Fruit fly (Drosophila melanogaster): ENCODE measurements around the gene CG10343.

CG10343 gene

DNA sequence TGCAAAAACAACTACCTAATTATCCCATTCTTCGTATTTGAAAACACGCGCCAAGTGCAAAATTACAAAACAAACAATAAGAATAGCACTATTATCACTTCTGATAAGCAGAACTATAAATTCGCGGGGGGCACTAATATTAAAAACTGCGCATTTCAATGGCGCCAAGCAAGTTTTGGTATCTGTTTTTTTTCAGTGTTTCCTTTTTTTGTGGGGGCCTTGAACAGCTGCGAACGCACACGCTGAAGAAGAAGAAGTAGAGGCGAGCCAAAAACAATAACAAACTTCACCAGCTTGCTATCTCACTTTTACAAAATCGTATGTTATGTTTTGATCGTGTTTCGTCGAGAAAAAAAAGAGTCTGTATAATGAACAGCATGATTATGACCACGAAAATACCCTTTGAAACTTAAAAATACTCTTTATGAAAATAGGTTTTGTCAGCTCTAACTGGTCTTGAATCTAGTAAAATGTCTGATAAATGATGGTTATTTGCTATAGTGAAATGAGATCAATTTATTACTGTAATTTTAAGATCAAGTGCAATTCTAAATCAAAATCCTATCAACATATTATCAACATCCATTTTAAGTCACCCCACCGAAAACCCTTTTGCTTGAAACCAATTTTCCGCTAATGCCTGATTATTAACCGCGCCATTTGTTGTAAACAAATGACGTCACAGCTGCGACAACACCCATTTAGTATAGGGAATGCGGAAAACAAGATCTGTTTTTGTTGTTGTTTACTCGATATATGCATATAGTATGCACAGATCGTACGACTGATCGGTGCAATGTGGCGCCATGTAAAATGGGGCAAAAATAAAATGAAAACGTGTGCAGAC is 9.2 kb upstream of the CG10343 start (continued):
- TF ChIP-seq Ets21C (GFP tag; optimal IDR thresholded peaks at IDR 0.05) (peak; percentile 19), CG9139 (GFP tag; optimal IDR thresholded peaks at IDR 0.05) (no peak), Gug (GFP tag; IDR thresholded peaks at IDR 0.05) (no peak), salr (GFP tag; optimal IDR thresholded peaks at IDR 0.05) (no peak), CG11762 (GFP tag; optimal IDR thresholded peaks at IDR 0.05; ENCODE audit: insufficient read depth) (peak; percentile 27), CG1621 (tag; optimal IDR thresholded peaks at IDR 0.05) (no peak)

DNA sequence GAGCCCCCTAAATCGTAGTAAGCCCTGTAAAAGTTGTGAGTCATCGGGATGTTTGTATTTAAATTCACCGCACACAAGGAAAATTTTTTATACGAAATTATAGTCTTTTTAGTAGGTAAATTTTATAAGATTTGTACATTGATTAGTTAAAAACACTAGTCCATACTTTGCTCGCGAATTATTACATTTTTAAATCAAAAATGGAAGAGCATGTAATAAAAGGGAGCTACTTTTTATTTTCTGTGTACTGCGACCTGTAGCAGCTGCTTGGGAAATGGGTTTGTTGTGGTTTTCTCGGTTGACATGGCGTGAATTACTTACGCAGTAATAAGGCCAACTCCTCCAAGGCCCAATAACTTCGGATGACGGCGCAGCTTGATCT is 8.6 kb upstream of the CG10343 start:
- peak; percentile 39 for TF ChIP-seq CG31627 (GFP tag; optimal IDR thresholded peaks at IDR 0.05)
- no peak for TF ChIP-seq Hr38 (GFP tag; optimal IDR thresholded peaks at IDR 0.05)
- TF ChIP-seq CG6163 (GFP tag; IDR thresholded peaks at IDR 0.05) = peak; percentile 84
- TF ChIP-seq Met (GFP tag; optimal IDR thresholded peaks at IDR 0.05) = no peak
- TF ChIP-seq CG9139 (GFP tag; optimal IDR thresholded peaks at IDR 0.05) = no peak
- TF ChIP-seq CG11762 (GFP tag; optimal IDR thresholded peaks at IDR 0.05; ENCODE audit: insufficient read depth) = peak; percentile 9
- TF ChIP-seq CG32006 (GFP tag; optimal IDR thresholded peaks at IDR 0.05) = peak; percentile 66
- no peak for TF ChIP-seq spab (GFP tag; optimal IDR thresholded peaks at IDR 0.05)
- TF ChIP-seq Sox15 (GFP tag; optimal IDR thresholded peaks at IDR 0.05) = no peak
- TF ChIP-seq Hr4 (GFP tag; optimal IDR thresholded peaks at IDR 0.05) = peak; percentile 65
- peak; percentile 43 for TF ChIP-seq net (GFP tag; optimal IDR thresholded peaks at IDR 0.05)
- TF ChIP-seq salr (GFP tag; optimal IDR thresholded peaks at IDR 0.05) = peak in 1 of 2 experiments; percentile 28
- peak; percentile 46 for TF ChIP-seq lz (GFP tag; optimal IDR thresholded peaks at IDR 0.05)
- TF ChIP-seq eg (GFP tag; IDR thresholded peaks at IDR 0.05) = peak; percentile 64; the same call in 2 of the 3 replicates
- no peak for TF ChIP-seq fkh (GFP tag; optimal IDR thresholded peaks at IDR 0.05)
- peak; percentile 39 for TF ChIP-seq Smox (GFP tag; optimal IDR thresholded peaks at IDR 0.05)
- TF ChIP-seq Eip78C (GFP tag) = peak; percentile 83
- peak; percentile 66 for TF ChIP-seq OdsH (GFP tag; optimal IDR thresholded peaks at IDR 0.05)
- TF ChIP-seq CG11902 (GFP tag; optimal IDR thresholded peaks at IDR 0.05) = peak; percentile 11
- peak; percentile 29 for TF ChIP-seq cyc (GFP tag; optimal IDR thresholded peaks at IDR 0.05)
- peak; percentile 77 for TF ChIP-seq CG8119 (GFP tag; IDR thresholded peaks at IDR 0.05)
- TF ChIP-seq CG6854 (GFP tag; optimal IDR thresholded peaks at IDR 0.05) = no peak
- TF ChIP-seq Ets21C (GFP tag; optimal IDR thresholded peaks at IDR 0.05) = no peak
- peak; percentile 43 for TF ChIP-seq CG3919 (GFP tag; optimal IDR thresholded peaks at IDR 0.05)
- peak; percentile 63 for TF ChIP-seq pdm3 (GFP tag; optimal IDR thresholded peaks at IDR 0.05)
- peak; percentile 27 for TF ChIP-seq CG10669 (GFP tag; optimal IDR thresholded peaks at IDR 0.05)
- TF ChIP-seq Hr39 (GFP tag; optimal IDR thresholded peaks at IDR 0.05) = peak; percentile 44
- TF ChIP-seq CG1621 (tag; optimal IDR thresholded peaks at IDR 0.05) = no peak
- TF ChIP-seq CG11294 (GFP tag; IDR thresholded peaks at IDR 0.05) = no peak
- TF ChIP-seq CG15336 (GFP tag; IDR thresholded peaks at IDR 0.05) = peak; percentile 59
- no peak for TF ChIP-seq dac (GFP tag; optimal IDR thresholded peaks at IDR 0.05)
- peak; percentile 58 for TF ChIP-seq Ets96B (tag; optimal IDR thresholded peaks at IDR 0.05)
- TF ChIP-seq CG8319 (GFP tag; optimal IDR thresholded peaks at IDR 0.05) = no peak
- TF ChIP-seq svp (GFP tag) = no peak
- TF ChIP-seq Gug (GFP tag; IDR thresholded peaks at IDR 0.05) = 0 out of 2 replicates have a peak, but pooled peaks have one; percentile 26
- no peak for TF ChIP-seq dsx (GFP tag; optimal IDR thresholded peaks at IDR 0.05; ENCODE audit: poor library complexity, severe bottlenecking)
- TF ChIP-seq CG7368 (GFP tag; optimal IDR thresholded peaks at IDR 0.05) = no peak
- TF ChIP-seq achi (GFP tag; optimal IDR thresholded peaks at IDR 0.05) = peak; percentile 48
- peak; percentile 5 for TF ChIP-seq Sox102F (GFP tag; optimal IDR thresholded peaks at IDR 0.05)
- TF ChIP-seq Eip75B (GFP tag; optimal IDR thresholded peaks at IDR 0.05) = peak; percentile 58
- TF ChIP-seq topi (GFP tag; optimal IDR thresholded peaks at IDR 0.05) = peak; percentile 23
- TF ChIP-seq CG8632 (GFP tag; optimal IDR thresholded peaks at IDR 0.05) = peak; percentile 55
- TF ChIP-seq CG34406 (GFP tag; optimal IDR thresholded peaks at IDR 0.05) = peak; percentile 35
- TF ChIP-seq Sox14 (GFP tag; optimal IDR thresholded peaks at IDR 0.05) = peak; percentile 51
- TF ChIP-seq acj6 (GFP tag; optimal IDR thresholded peaks at IDR 0.05) = peak; percentile 73
- TF ChIP-seq vri (GFP tag; optimal IDR thresholded peaks at IDR 0.05) = no peak
- TF ChIP-seq CG16779 (tag; optimal IDR thresholded peaks at IDR 0.05) = no peak
- no peak for TF ChIP-seq CG6276 (GFP tag; optimal IDR thresholded peaks at IDR 0.05)
